Worm (Caenorhabditis elegans): ENCODE results near the gene F44E5.4.

The F44E5.4 gene

ce11 chrII:11714728-11715127 is 44.4 kb downstream of the F44E5.4 start:
- TF ChIP-seq snpc-4 (tag; optimal IDR thresholded peaks at IDR 0.05) = peak; percentile 37
- no peak for TF ChIP-seq nhr-21 (tag; optimal IDR thresholded peaks at IDR 0.05)
- no peak for TF ChIP-seq nhr-129 (tag; optimal IDR thresholded peaks at IDR 0.05)
- no peak for TF ChIP-seq gmeb-1 (tag; optimal IDR thresholded peaks at IDR 0.05)
- no peak for TF ChIP-seq peb-1 (tag; optimal IDR thresholded peaks at IDR 0.05)

DNA sequence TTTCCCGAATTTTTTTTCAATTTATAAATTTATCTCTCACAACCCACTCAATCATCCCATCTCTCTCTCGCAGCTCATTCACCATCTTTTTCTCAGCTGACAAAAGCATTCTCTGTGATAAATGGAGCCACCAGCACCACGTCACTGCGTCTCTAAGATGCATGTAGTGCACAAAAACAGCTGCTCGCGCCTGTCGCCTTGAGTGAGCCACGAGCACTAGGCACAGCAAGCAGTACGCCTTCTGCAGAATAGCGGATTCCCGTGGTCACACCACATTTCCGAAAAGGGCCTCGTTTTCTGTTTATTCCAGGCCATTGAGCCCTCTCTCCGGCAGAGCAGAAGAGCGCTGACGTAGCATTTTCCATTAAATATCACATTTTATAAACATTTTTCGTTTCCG is 45.5 kb downstream of the F44E5.4 start, which contains the start of gene F13D12.10:
TSS of gene F13D12.10 (plus strand) at position 231 of the 400 bp plus-strand sequence.
- TF ChIP-seq zag-1 (tag; optimal IDR thresholded peaks at IDR 0.05) (peak; percentile 60), nhr-11 (tag; optimal IDR thresholded peaks at IDR 0.05) (no peak), lsy-2 (tag; optimal IDR thresholded peaks at IDR 0.05) (peak in 1 of 2 experiments; percentile 14), F13H6.1 (tag; optimal IDR thresholded peaks at IDR 0.05) (peak; percentile 43), C34F6.9 (tag; optimal IDR thresholded peaks at IDR 0.05) (peak; percentile 17), nhr-129 (tag; optimal IDR thresholded peaks at IDR 0.05) (peak; percentile 48), R02D3.7 (tag; optimal IDR thresholded peaks at IDR 0.05) (no peak), sma-9 (GFP tag; optimal IDR thresholded peaks at IDR 0.05) (peak; percentile 45), sma-9 (tag; optimal IDR thresholded peaks at IDR 0.05) (no peak)

DNA sequence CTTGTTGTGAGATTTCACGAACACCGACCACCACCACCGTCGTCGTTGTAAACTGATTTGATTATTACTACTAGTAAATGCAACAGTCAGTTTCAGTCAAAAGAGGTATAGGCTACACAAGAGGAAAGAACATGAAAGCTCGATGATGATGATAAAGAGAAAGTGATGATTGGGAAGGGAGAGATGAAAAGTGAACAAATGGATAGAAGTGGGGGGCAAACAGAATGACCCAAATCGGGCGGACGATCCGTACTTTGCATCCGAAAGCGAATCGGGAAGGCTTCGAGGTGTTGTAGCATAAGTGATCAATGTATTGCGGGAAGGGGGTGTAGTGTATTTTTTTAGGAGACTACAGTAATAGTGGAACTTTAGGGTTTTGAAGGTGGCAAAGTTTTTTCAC is 48.3 kb downstream of the F44E5.4 start:
- TF ChIP-seq skn-1 (tag; optimal IDR thresholded peaks at IDR 0.05) = no peak
- TF ChIP-seq blmp-1 (tag; optimal IDR thresholded peaks at IDR 0.05; ENCODE audit: insufficient read depth) = peak; percentile 30

DNA sequence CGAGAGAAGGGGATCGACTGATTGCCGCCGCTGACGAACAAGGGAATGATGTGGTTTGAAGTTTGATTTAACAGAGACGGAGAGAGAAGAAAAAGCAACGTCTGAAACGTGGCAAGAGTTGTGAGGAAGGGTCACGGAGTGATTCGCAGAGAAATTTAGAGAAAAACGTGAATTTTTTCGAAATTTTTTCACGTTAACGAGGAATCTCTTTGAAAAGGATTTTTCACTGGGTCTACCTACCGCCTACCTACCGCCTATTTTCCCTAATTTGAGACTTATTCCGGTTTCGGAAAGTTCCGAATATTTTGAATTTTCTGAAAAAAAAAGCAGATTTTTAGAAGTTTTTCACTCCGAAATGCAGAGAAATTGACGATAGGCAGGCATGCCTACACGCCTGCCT is 49.6 kb downstream of the F44E5.4 start, which contains the start of gene fcmt-1:
TSS of gene fcmt-1 (minus strand) at position 101 of the 400 bp plus-strand sequence.
- TF ChIP-seq nhr-11 (tag; optimal IDR thresholded peaks at IDR 0.05) (no peak), unc-62 (GFP tag; optimal IDR thresholded peaks at IDR 0.05) (no peak), mab-5 (tag; optimal IDR thresholded peaks at IDR 0.05) (no peak), zag-1 (tag; optimal IDR thresholded peaks at IDR 0.05) (no peak), lin-39 (tag; optimal IDR thresholded peaks at IDR 0.05) (no peak), C34F6.9 (tag; optimal IDR thresholded peaks at IDR 0.05) (no peak), aly-2 (tag; optimal IDR thresholded peaks at IDR 0.05) (no peak), nhr-10 (tag; optimal IDR thresholded peaks at IDR 0.05) (no peak), blmp-1 (tag; optimal IDR thresholded peaks at IDR 0.05; ENCODE audit: insufficient read depth) (no peak), elt-1 (tag; optimal IDR thresholded peaks at IDR 0.05) (no peak), dmd-4 (tag; optimal IDR thresholded peaks at IDR 0.05) (no peak), gmeb-1 (tag; optimal IDR thresholded peaks at IDR 0.05) (no peak), ztf-1 (GFP tag; conservative IDR thresholded peaks at IDR 0.05) (no peak), skn-1 (tag; optimal IDR thresholded peaks at IDR 0.05) (no peak), nhr-129 (tag; optimal IDR thresholded peaks at IDR 0.05) (no peak)
